Worm (Caenorhabditis elegans) whole organism, L1 larva: Measurements from ENCODE around the gene oac-46.

ENCODE experiments used
- C16A3.4 ChIP-seq: fragments of 150-350 bp; optimal IDR thresholded peaks from 2 replicates; lab custom pipeline; 2014; ENCODE audit warnings: missing biosample characterization, missing genetic modification characterization
- aha-1 ChIP-seq: fragments of 150-350 bp; optimal IDR thresholded peaks from 2 replicates; lab custom pipeline; 2014; ENCODE audit warnings: missing biosample characterization, missing genetic modification characterization
- ama-1 ChIP-seq: fragments of 150-350 bp; optimal IDR thresholded peaks from 2 replicates; lab custom pipeline; 2014
- blmp-1 ChIP-seq: fragments of 150-350 bp; optimal IDR thresholded peaks from 2 replicates; lab custom pipeline; 2014; ENCODE audit warnings: missing biosample characterization, missing genetic modification characterization
- ces-1 ChIP-seq: fragments of 150-350 bp; optimal IDR thresholded peaks from 2 replicates; lab custom pipeline; 2014; ENCODE audit warnings: missing biosample characterization, missing genetic modification reagents, missing genetic modification characterization
- dpl-1 ChIP-seq, 3 experiments: fragments of 150-350 bp in 2 of 3; sonication (generic microtip) in 1 of 3; optimal IDR thresholded peaks; 2 replicates each; lab custom pipeline; 2014 to 2017; ENCODE audit warnings: missing biosample characterization in 3 of 3, missing genetic modification characterization in 3 of 3, missing genetic modification reagents in 3 of 3
- dsc-1 ChIP-seq: sonication (generic microtip); optimal IDR thresholded peaks from 2 replicates; lab custom pipeline; 2016; ENCODE audit warnings: mild to moderate bottlenecking, missing genetic modification characterization, missing compliant biosample characterization
- efl-3 ChIP-seq: fragments of 200-800 bp; sonication (Bioruptor generic); optimal IDR thresholded peaks from 2 replicates; lab custom pipeline; 2018; ENCODE audit warnings: mild to moderate bottlenecking, missing genetic modification characterization, missing compliant biosample characterization
- egl-27 ChIP-seq, 2 experiments: fragments of 150-350 bp in 1 of 2; sonication (generic microtip); optimal IDR thresholded peaks; 3 replicates each; lab custom pipeline; 2017 to 2018; ENCODE audit warnings: missing biosample characterization in 2 of 2, missing genetic modification characterization in 2 of 2, missing genetic modification reagents in 2 of 2
- elt-2 ChIP-seq: sonication (generic microtip); optimal IDR thresholded peaks from 2 replicates; lab custom pipeline; 2016; ENCODE audit warnings: missing genetic modification characterization, mild to moderate bottlenecking, inconsistent platforms, missing compliant biosample characterization, missing genetic modification reagents
- elt-3 ChIP-seq, 6 experiments: fragments of 150-350 bp in 1 of 6; sonication (generic microtip); optimal IDR thresholded peaks; 2 replicates each; lab custom pipeline; 2017 to 2018; ENCODE audit warnings: missing biosample characterization in 6 of 6, missing genetic modification characterization in 6 of 6, inconsistent platforms in 1 of 6
- fkh-10 ChIP-seq: sonication (generic microtip); optimal IDR thresholded peaks from 2 replicates; lab custom pipeline; 2017; ENCODE audit warnings: missing biosample characterization, missing genetic modification reagents, missing genetic modification characterization
- fkh-8 ChIP-seq: sonication (generic microtip); optimal IDR thresholded peaks from 2 replicates; lab custom pipeline; 2016; ENCODE audit warnings: mild to moderate bottlenecking, missing genetic modification characterization, missing compliant biosample characterization
- fos-1 ChIP-seq: fragments of 150-350 bp; optimal IDR thresholded peaks from 2 replicates; lab custom pipeline; 2014; ENCODE audit warnings: missing biosample characterization, missing genetic modification characterization
- grh-1 ChIP-seq: fragments of 200-800 bp; sonication (Bioruptor generic); IDR thresholded peaks from 2 replicates; pipeline ENCODE4 v1.3.6; 2022; ENCODE audit warnings: missing genetic modification reagents, missing genetic modification characterization, missing compliant biosample characterization
- hlh-17 ChIP-seq: fragments of 200-800 bp; sonication (Bioruptor generic); optimal IDR thresholded peaks from 2 replicates; lab custom pipeline; 2018; ENCODE audit warnings: missing genetic modification characterization, mild to moderate bottlenecking, missing compliant biosample characterization, moderate library complexity, borderline replicate concordance
- hlh-4 ChIP-seq: sonication (generic microtip); optimal IDR thresholded peaks from 2 replicates; lab custom pipeline; 2016; ENCODE audit warnings: mild to moderate bottlenecking, missing genetic modification characterization, missing compliant biosample characterization
- hpl-2 ChIP-seq: fragments of 150-350 bp; optimal IDR thresholded peaks from 2 replicates; lab custom pipeline; 2014; ENCODE audit warnings: missing biosample characterization, missing genetic modification reagents, missing genetic modification characterization
- isw-1 ChIP-seq: fragments of 200-800 bp; sonication (Bioruptor generic); IDR thresholded peaks from 2 replicates; pipeline ENCODE4 v1.3.6; 2022; ENCODE audit warnings: missing genetic modification characterization, missing compliant biosample characterization
- lin-13 ChIP-seq: fragments of 150-350 bp; optimal IDR thresholded peaks from 2 replicates; lab custom pipeline; 2014; ENCODE audit warnings: missing biosample characterization, missing genetic modification reagents, missing genetic modification characterization
- lin-14 ChIP-seq: fragments of 200-800 bp; sonication (Bioruptor generic); optimal IDR thresholded peaks from 2 replicates; lab custom pipeline; 2018; ENCODE audit warnings: mild to moderate bottlenecking, missing genetic modification characterization, moderate library complexity, missing compliant biosample characterization
- lin-15B ChIP-seq: fragments of 150-350 bp; sonication (generic microtip); optimal IDR thresholded peaks from 3 replicates; lab custom pipeline; 2014; ENCODE audit warnings: missing biosample characterization, missing genetic modification characterization
- lin-35 ChIP-seq, 2 experiments: fragments of 150-350 bp; optimal IDR thresholded peaks; 2 replicates each; lab custom pipeline; 2014; ENCODE audit warnings: missing biosample characterization in 2 of 2, missing genetic modification characterization in 2 of 2, missing genetic modification reagents in 2 of 2
- lin-39 ChIP-seq: fragments of 150-350 bp; optimal IDR thresholded peaks from 2 replicates; lab custom pipeline; 2014; ENCODE audit warnings: missing biosample characterization, missing genetic modification reagents, missing genetic modification characterization
- lir-3 ChIP-seq: sonication (generic microtip); optimal IDR thresholded peaks from 2 replicates; lab custom pipeline; 2016; ENCODE audit warnings: mild to moderate bottlenecking, missing genetic modification characterization, moderate library complexity, missing compliant biosample characterization; ENCODE audit not compliant: poor library complexity
- lsy-2 ChIP-seq, 2 experiments: fragments of 150-350 bp; optimal IDR thresholded peaks; 2 replicates each; lab custom pipeline; 2014; ENCODE audit warnings: missing biosample characterization in 2 of 2, missing genetic modification characterization in 2 of 2
- mab-9 ChIP-seq: fragments of 200-800 bp; sonication (Bioruptor generic); IDR thresholded peaks from 2 replicates; pipeline ENCODE4 v1.3.6; 2022; ENCODE audit warnings: missing genetic modification reagents, missing genetic modification characterization, missing compliant biosample characterization
- mef-2 ChIP-seq: fragments of 150-350 bp; optimal IDR thresholded peaks from 2 replicates; lab custom pipeline; 2014; ENCODE audit warnings: missing biosample characterization, missing genetic modification characterization
- mep-1 ChIP-seq: fragments of 150-350 bp; optimal IDR thresholded peaks from 2 replicates; lab custom pipeline; 2014; ENCODE audit warnings: missing biosample characterization, missing genetic modification characterization
- nhr-11 ChIP-seq: fragments of 150-350 bp; optimal IDR thresholded peaks from 2 replicates; lab custom pipeline; 2014; ENCODE audit warnings: missing biosample characterization, missing genetic modification characterization
- nhr-12 ChIP-seq: sonication (generic microtip); optimal IDR thresholded peaks from 2 replicates; lab custom pipeline; 2017; ENCODE audit warnings: missing biosample characterization, missing genetic modification characterization
- nhr-28 ChIP-seq: fragments of 150-350 bp; optimal IDR thresholded peaks from 2 replicates; lab custom pipeline; 2014; ENCODE audit warnings: missing biosample characterization, missing genetic modification characterization
- nhr-47 ChIP-seq: sonication (generic microtip); optimal IDR thresholded peaks from 2 replicates; lab custom pipeline; 2016; ENCODE audit warnings: mild to moderate bottlenecking, missing genetic modification characterization, moderate library complexity, missing compliant biosample characterization
- nhr-85 ChIP-seq: sonication (generic microtip); peaks from one replicate; lab custom pipeline; 2016; ENCODE audit warnings: missing genetic modification characterization, inconsistent platforms, missing compliant biosample characterization
- pag-3 ChIP-seq: sonication (generic microtip); optimal IDR thresholded peaks from 2 replicates; lab custom pipeline; 2017; ENCODE audit warnings: missing genetic modification characterization, mild to moderate bottlenecking, missing compliant biosample characterization, antibody characterized with exemption, borderline replicate concordance; ENCODE audit not compliant: insufficient read depth
- pax-3 ChIP-seq: fragments of 200-800 bp; sonication (Bioruptor generic); optimal IDR thresholded peaks from 2 replicates; lab custom pipeline; 2018; ENCODE audit warnings: mild to moderate bottlenecking, missing genetic modification characterization, moderate library complexity, missing compliant biosample characterization
- pqm-1 ChIP-seq: sonication (generic microtip); optimal IDR thresholded peaks from 3 replicates; lab custom pipeline; 2017; ENCODE audit warnings: missing biosample characterization, missing genetic modification characterization
- skn-1 ChIP-seq: fragments of 150-350 bp; optimal IDR thresholded peaks from 2 replicates; lab custom pipeline; 2014; ENCODE audit warnings: missing biosample characterization, missing genetic modification characterization
- snu-23 ChIP-seq: sonication (generic microtip); optimal IDR thresholded peaks from 2 replicates; lab custom pipeline; 2016; ENCODE audit warnings: missing genetic modification characterization, missing compliant biosample characterization
- sptf-1 ChIP-seq: fragments of 150-350 bp; optimal IDR thresholded peaks from 2 replicates; lab custom pipeline; 2014; ENCODE audit warnings: missing biosample characterization, missing genetic modification characterization
- tlp-1 ChIP-seq: fragments of 150-350 bp; optimal IDR thresholded peaks from 2 replicates; lab custom pipeline; 2014; ENCODE audit warnings: missing biosample characterization, missing genetic modification characterization
- unc-130 ChIP-seq: fragments of 150-350 bp; optimal IDR thresholded peaks from 2 replicates; lab custom pipeline; 2017; ENCODE audit warnings: missing biosample characterization, missing genetic modification characterization, inconsistent platforms
- unc-30 ChIP-seq: sonication (generic microtip); optimal IDR thresholded peaks from 2 replicates; lab custom pipeline; 2017; ENCODE audit warnings: missing biosample characterization, missing genetic modification characterization
- unc-62 ChIP-seq: fragments of 150-350 bp; optimal IDR thresholded peaks from 2 replicates; lab custom pipeline; 2014; ENCODE audit warnings: missing biosample characterization, missing genetic modification reagents, missing genetic modification characterization
- unc-98 ChIP-seq: fragments of 200-800 bp; sonication (Bioruptor generic); IDR thresholded peaks from 2 replicates; pipeline ENCODE4 v1.3.6; 2022; ENCODE audit warnings: missing genetic modification characterization, missing compliant biosample characterization
- xbp-1 ChIP-seq: sonication (generic microtip); optimal IDR thresholded peaks from 2 replicates; lab custom pipeline; 2016; ENCODE audit warnings: missing genetic modification characterization, missing compliant biosample characterization
- zag-1 ChIP-seq: fragments of 150-350 bp; optimal IDR thresholded peaks from 2 replicates; lab custom pipeline; 2014; ENCODE audit warnings: missing biosample characterization, missing genetic modification characterization
- ztf-11 ChIP-seq, 2 experiments: sonication (generic microtip); optimal IDR thresholded peaks; 2 replicates each; lab custom pipeline; 2016 to 2017; ENCODE audit warnings: missing genetic modification characterization in 2 of 2, missing biosample characterization in 1 of 2, missing compliant biosample characterization in 1 of 2
- ztf-4 ChIP-seq: fragments of 150-350 bp; optimal IDR thresholded peaks from 2 replicates; lab custom pipeline; 2014; ENCODE audit warnings: missing biosample characterization, missing genetic modification characterization

The oac-46 gene

DNA sequence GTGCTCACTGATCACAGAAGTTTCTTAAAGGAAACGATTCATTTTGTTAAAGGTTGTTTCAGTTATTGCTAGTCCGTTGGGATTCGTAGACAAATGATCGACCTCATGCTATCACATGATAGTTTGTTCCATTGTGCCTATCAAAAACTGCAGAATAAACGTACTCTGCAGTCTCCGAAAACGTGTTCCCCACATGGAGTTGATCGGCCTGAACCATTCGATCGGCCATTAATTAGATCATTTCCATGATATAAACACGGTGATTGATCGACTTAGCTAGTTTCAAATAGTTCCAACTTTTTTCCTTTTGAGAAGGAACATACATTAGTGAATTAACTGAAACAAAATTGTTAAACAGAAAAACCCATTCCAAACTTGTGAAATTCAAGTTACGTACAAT is 29.2 kb downstream of the oac-46 start (continued):
- TF ChIP-seq lsy-2 (tag; optimal IDR thresholded peaks at IDR 0.05; lab: Kevin White, UChicago) (peak in 1 of 2 experiments; percentile 47), mef-2 (tag; lab: Kevin White, UChicago) (no peak), tlp-1 (tag; lab: Kevin White, UChicago) (no peak), fos-1 (tag; lab: Kevin White, UChicago) (no peak), blmp-1 (tag; lab: Kevin White, UChicago) (peak; percentile 59), nhr-11 (no peak), lin-13 (GFP tag; lab: Kevin White, UChicago) (no peak), dpl-1 (GFP tag; optimal IDR thresholded peaks at IDR 0.05; lab: Kevin White, UChicago) (no peak), elt-2 (tag; lab: Kevin White, UChicago) (no peak), mab-9 (GFP tag; lab: Robert Waterston, UW) (no peak), grh-1 (GFP tag; lab: Robert Waterston, UW) (peak; percentile 61), unc-130 (peak; percentile 84), xbp-1 (tag; lab: Kevin White, UChicago) (no peak), ces-1 (GFP tag; lab: Kevin White, UChicago) (no peak), nhr-28 (tag; lab: Kevin White, UChicago) (no peak), lin-35 (GFP tag; optimal IDR thresholded peaks at IDR 0.05; lab: Kevin White, UChicago) (peak in 1 of 2 experiments; percentile 71), nhr-85 (tag; lab: Kevin White, UChicago) (peak; percentile 91), sptf-1 (no peak), mep-1 (no peak), pag-3 (tag; lab: Kevin White, UChicago) (no peak), nhr-47 (tag; lab: Kevin White, UChicago) (peak; percentile 25), ztf-4 (tag; lab: Kevin White, UChicago) (no peak), skn-1 (tag; lab: Kevin White, UChicago) (no peak), pax-3 (tag; lab: Kevin White, UChicago) (no peak), snu-23 (GFP tag; lab: Kevin White, UChicago) (peak; percentile 43), nhr-12 (tag; lab: Kevin White, UChicago) (no peak), C16A3.4 (tag; lab: Kevin White, UChicago) (peak; percentile 39), lin-15B (tag; lab: Kevin White, UChicago) (no peak), egl-27 (tag; optimal IDR thresholded peaks at IDR 0.05; lab: Kevin White, UChicago) (no peak), ztf-11 (tag; optimal IDR thresholded peaks at IDR 0.05; lab: Kevin White, UChicago) (no peak), efl-3 (no peak), hlh-4 (tag; lab: Kevin White, UChicago) (no peak), unc-98 (GFP tag; lab: Robert Waterston, UW) (no peak), fkh-10 (GFP tag; lab: Kevin White, UChicago) (no peak), elt-3 (tag; optimal IDR thresholded peaks at IDR 0.05; lab: Kevin White, UChicago) (peak in 5 of 6 experiments; percentile 7 to 95 (median 38)), fkh-8 (no peak), ama-1 (lab: Kevin White, UChicago) (no peak), pqm-1 (tag; lab: Kevin White, UChicago) (no peak), lir-3 (tag; lab: Kevin White, UChicago) (no peak), hpl-2 (GFP tag; lab: Kevin White, UChicago) (no peak), zag-1 (tag; lab: Kevin White, UChicago) (no peak), unc-62 (GFP tag; lab: Kevin White, UChicago) (no peak), lin-39 (tag; lab: Kevin White, UChicago) (no peak), lin-14 (peak; percentile 64), hlh-17 (GFP tag; lab: Kevin White, UChicago) (no peak), isw-1 (GFP tag; lab: Robert Waterston, UW) (no peak), dsc-1 (tag; lab: Kevin White, UChicago) (no peak), aha-1 (no peak), unc-30 (no peak)
